Worm (Caenorhabditis elegans): Measurements from ENCODE around the gene kle-2.

kle-2 gene

DNA sequence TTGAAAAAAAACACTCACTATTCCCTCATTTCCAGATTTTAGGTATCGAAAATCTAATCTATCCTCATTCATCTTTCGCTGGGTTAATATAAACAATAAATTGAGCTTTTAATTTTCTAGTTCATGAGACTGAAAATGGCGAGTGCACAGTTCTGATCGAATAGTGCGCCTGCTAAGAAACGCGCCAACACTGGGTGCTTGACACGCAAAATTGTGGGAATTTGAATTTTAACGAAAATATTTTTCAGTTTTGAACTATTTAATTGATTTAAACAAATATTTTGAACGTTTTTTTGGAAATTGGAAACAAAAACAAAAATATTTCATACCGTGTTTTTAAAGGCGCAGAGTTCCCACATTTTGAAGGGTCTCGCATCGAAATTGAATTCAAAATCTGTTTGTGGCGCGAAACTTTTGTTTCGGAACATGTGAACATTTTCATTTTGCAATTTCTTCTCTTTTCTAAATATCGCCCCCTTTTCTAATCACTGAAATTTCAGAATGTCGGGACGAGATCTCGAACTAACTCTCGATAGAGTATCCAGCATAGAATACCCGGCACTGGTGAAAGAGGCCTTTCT, 12.9 kb upstream of the kle-2 start, which contains the start of the genes C29E4.13 and npp-15 (continued):
- TF ChIP-seq attf-5 (GFP tag; optimal IDR thresholded peaks at IDR 0.05) = peak; percentile 46
- TF ChIP-seq Y56A3A.18 (GFP tag; IDR thresholded peaks at IDR 0.05) = no peak
- TF ChIP-seq zfh-2 (GFP tag; conservative IDR thresholded peaks at IDR 0.05) = no peak
- peak; percentile 72 for TF ChIP-seq dpl-1 (GFP tag; optimal IDR thresholded peaks at IDR 0.05)
- TF ChIP-seq dpff-1 (tag; optimal IDR thresholded peaks at IDR 0.05) = no peak
- TF ChIP-seq nhr-80 (tag; optimal IDR thresholded peaks at IDR 0.05) = peak; percentile 15
- TF ChIP-seq ceh-40 (GFP tag; IDR thresholded peaks at IDR 0.05) = no peak
- no peak for TF ChIP-seq attf-6 (GFP tag; IDR thresholded peaks at IDR 0.05)
- TF ChIP-seq nhr-90 (tag; optimal IDR thresholded peaks at IDR 0.05) = no peak
- TF ChIP-seq T07F8.4 (tag; optimal IDR thresholded peaks at IDR 0.05) = no peak
- no peak for TF ChIP-seq F49E8.2 (tag; optimal IDR thresholded peaks at IDR 0.05; ENCODE audit: insufficient read depth)
- TF ChIP-seq cebp-2 (GFP tag; IDR thresholded peaks at IDR 0.05) = no peak
- TF ChIP-seq F10E7.11 (tag; optimal IDR thresholded peaks at IDR 0.05) = no peak
- TF ChIP-seq tbx-9 (tag; optimal IDR thresholded peaks at IDR 0.05; ENCODE audit: borderline replicate concordance) = no peak
- TF ChIP-seq nfyb-1 (GFP tag; IDR thresholded peaks at IDR 0.05) = no peak
- TF ChIP-seq mes-4 (tag; optimal IDR thresholded peaks at IDR 0.05) = no peak
- no peak for TF ChIP-seq ceh-79 (tag; optimal IDR thresholded peaks at IDR 0.05)
- TF ChIP-seq rec-8 (tag; optimal IDR thresholded peaks at IDR 0.05) = no peak
- TF ChIP-seq unc-62 (GFP tag; optimal IDR thresholded peaks at IDR 0.05) = no peak
- TF ChIP-seq bed-1 (GFP tag; IDR thresholded peaks at IDR 0.05) = no peak
- peak; percentile 90 for TF ChIP-seq ztf-18 (tag; optimal IDR thresholded peaks at IDR 0.05)
- no peak for TF ChIP-seq gei-17 (GFP tag; optimal IDR thresholded peaks at IDR 0.05)
- TF ChIP-seq egl-44 (GFP tag; IDR thresholded peaks at IDR 0.05) = no peak
- no peak for TF ChIP-seq snpc-1.1 (tag; optimal IDR thresholded peaks at IDR 0.05; ENCODE audit: insufficient read depth)
- no peak for TF ChIP-seq mel-28 (tag; optimal IDR thresholded peaks at IDR 0.05; ENCODE audit: borderline replicate concordance)
- no peak for TF ChIP-seq ztf-3 (GFP tag; optimal IDR thresholded peaks at IDR 0.05)
- no peak for TF ChIP-seq ztf-25 (GFP tag; IDR thresholded peaks at IDR 0.05)
- TF ChIP-seq nhr-179 (tag; optimal IDR thresholded peaks at IDR 0.05) = no peak
- TF ChIP-seq hmg-1.2 (GFP tag; IDR thresholded peaks at IDR 0.05) = no peak
- no peak for TF ChIP-seq ztf-26 (tag; optimal IDR thresholded peaks at IDR 0.05)
- no peak for TF ChIP-seq bed-2 (GFP tag; IDR thresholded peaks at IDR 0.05)
- no peak for TF ChIP-seq let-607 (tag; optimal IDR thresholded peaks at IDR 0.05)
- TF ChIP-seq sdz-38 (tag; optimal IDR thresholded peaks at IDR 0.05) = no peak
- TF ChIP-seq ceh-27 (GFP tag; optimal IDR thresholded peaks at IDR 0.05) = no peak
- TF ChIP-seq ets-4 (GFP tag; optimal IDR thresholded peaks at IDR 0.05) = no peak
- no peak for TF ChIP-seq rpc-1 (optimal IDR thresholded peaks at IDR 0.05)
- no peak for TF ChIP-seq rpc-1 (tag; optimal IDR thresholded peaks at IDR 0.05)
- no peak for TF ChIP-seq Y79H2A.3 (GFP tag; conservative IDR thresholded peaks at IDR 0.05)
- TF ChIP-seq die-1 (tag; optimal IDR thresholded peaks at IDR 0.05) = no peak
- TF ChIP-seq aptf-2 (GFP tag; conservative IDR thresholded peaks at IDR 0.05) = no peak
- no peak for TF ChIP-seq hlh-26 (GFP tag; conservative IDR thresholded peaks at IDR 0.05)
- no peak for TF ChIP-seq somi-1 (GFP tag; optimal IDR thresholded peaks at IDR 0.05)
- TF ChIP-seq lin-54 (GFP tag; optimal IDR thresholded peaks at IDR 0.05) = peak; percentile 55
- no peak for TF ChIP-seq ZK185.1 (tag; optimal IDR thresholded peaks at IDR 0.05; ENCODE audit: poor library complexity, severe bottlenecking)
- no peak for TF ChIP-seq hsf-1 (GFP tag; IDR thresholded peaks at IDR 0.05)
- no peak for TF ChIP-seq F52B5.7 (tag; optimal IDR thresholded peaks at IDR 0.05)
- TF ChIP-seq him-1 (tag; optimal IDR thresholded peaks at IDR 0.05) = no peak
- TF ChIP-seq ceh-58 (GFP tag; IDR thresholded peaks at IDR 0.05) = no peak
- TF ChIP-seq F39B2.1 (GFP tag; IDR thresholded peaks at IDR 0.05) = no peak

Measured in whole organism, young adult.